Worm (Caenorhabditis elegans): ENCODE results near the gene T28F3.5.

Gene T28F3.5

ce11 chrIV:17268069-17268468 is 26.5 kb upstream of the T28F3.5 start:
- TF ChIP-seq skn-1 (tag; optimal IDR thresholded peaks at IDR 0.05) (peak; percentile 91), snpc-4 (tag; optimal IDR thresholded peaks at IDR 0.05) (no peak)

- TF ChIP-seq ztf-11 (tag; optimal IDR thresholded peaks at IDR 0.05): no peak
- TF ChIP-seq blmp-1 (tag; optimal IDR thresholded peaks at IDR 0.05): peak; percentile 56
- TF ChIP-seq sptf-1 (tag; optimal IDR thresholded peaks at IDR 0.05): no peak
- TF ChIP-seq rnt-1 (tag; optimal IDR thresholded peaks at IDR 0.05): peak; percentile 37
- TF ChIP-seq sox-4 (tag; optimal IDR thresholded peaks at IDR 0.05): no peak
- TF ChIP-seq nhr-90 (tag; optimal IDR thresholded peaks at IDR 0.05; ENCODE audit: poor library complexity): peak; percentile 21
- peak; percentile 46 for TF ChIP-seq swsn-7 (tag; optimal IDR thresholded peaks at IDR 0.05)
- TF ChIP-seq lsy-2 (tag; optimal IDR thresholded peaks at IDR 0.05): peak in 1 of 2 experiments; percentile 64
- no peak for TF ChIP-seq ama-1 (optimal IDR thresholded peaks at IDR 0.05)
- TF ChIP-seq nhr-11 (tag; optimal IDR thresholded peaks at IDR 0.05): no peak
- no peak for TF ChIP-seq nhr-85 (tag)
- TF ChIP-seq vab-15 (tag; optimal IDR thresholded peaks at IDR 0.05): no peak
- TF ChIP-seq fkh-4 (tag; optimal IDR thresholded peaks at IDR 0.05; ENCODE audit: borderline replicate concordance): no peak
- TF ChIP-seq Y116A8C.19 (tag; optimal IDR thresholded peaks at IDR 0.05; ENCODE audit: borderline replicate concordance): no peak
- no peak for TF ChIP-seq sup-37 (GFP tag; optimal IDR thresholded peaks at IDR 0.05)
- no peak for TF ChIP-seq ets-5 (GFP tag; IDR thresholded peaks at IDR 0.05)
- no peak for TF ChIP-seq lin-13 (GFP tag; optimal IDR thresholded peaks at IDR 0.05)
- no peak for TF ChIP-seq C16A3.4 (tag; optimal IDR thresholded peaks at IDR 0.05)
- TF ChIP-seq tbx-2 (tag; optimal IDR thresholded peaks at IDR 0.05): peak; percentile 10
- no peak for TF ChIP-seq hlh-4 (tag; optimal IDR thresholded peaks at IDR 0.05)
- no peak for TF ChIP-seq unc-130 (tag; optimal IDR thresholded peaks at IDR 0.05)
- TF ChIP-seq lin-35 (GFP tag; optimal IDR thresholded peaks at IDR 0.05): peak; percentile 32 to 39
- no peak for TF ChIP-seq hpl-2 (GFP tag; optimal IDR thresholded peaks at IDR 0.05)
- TF ChIP-seq ceh-63 (GFP tag; optimal IDR thresholded peaks at IDR 0.05): no peak
- TF ChIP-seq fkh-10 (GFP tag; optimal IDR thresholded peaks at IDR 0.05): no peak
- no peak for TF ChIP-seq aly-2 (tag; optimal IDR thresholded peaks at IDR 0.05)
- no peak for TF ChIP-seq grh-1 (GFP tag; IDR thresholded peaks at IDR 0.05)
- TF ChIP-seq hlh-17 (GFP tag; optimal IDR thresholded peaks at IDR 0.05; ENCODE audit: borderline replicate concordance): no peak
- TF ChIP-seq egl-13 (tag; optimal IDR thresholded peaks at IDR 0.05): no peak
- TF ChIP-seq ceh-90 (tag; optimal IDR thresholded peaks at IDR 0.05): no peak
- no peak for TF ChIP-seq nhr-19 (GFP tag; conservative IDR thresholded peaks at IDR 0.05)
- TF ChIP-seq xbp-1 (tag; optimal IDR thresholded peaks at IDR 0.05): peak; percentile 10
- no peak for TF ChIP-seq lin-39 (tag; optimal IDR thresholded peaks at IDR 0.05)
- peak; percentile 64 for TF ChIP-seq snu-23 (GFP tag; optimal IDR thresholded peaks at IDR 0.05)
- no peak for TF ChIP-seq pqm-1 (tag; optimal IDR thresholded peaks at IDR 0.05)
- TF ChIP-seq tlp-1 (tag; optimal IDR thresholded peaks at IDR 0.05): no peak
- TF ChIP-seq nhr-12 (tag; optimal IDR thresholded peaks at IDR 0.05): no peak
- TF ChIP-seq zag-1 (tag; optimal IDR thresholded peaks at IDR 0.05): no peak
- no peak for TF ChIP-seq pax-3 (tag; optimal IDR thresholded peaks at IDR 0.05)
- no peak for TF ChIP-seq elt-3 (tag; optimal IDR thresholded peaks at IDR 0.05)
- TF ChIP-seq isw-1 (GFP tag; IDR thresholded peaks at IDR 0.05): no peak
- TF ChIP-seq skn-1 (tag; optimal IDR thresholded peaks at IDR 0.05): peak; percentile 63
- TF ChIP-seq irx-1 (tag; optimal IDR thresholded peaks at IDR 0.05): no peak
- no peak for TF ChIP-seq ceh-88 (GFP tag; IDR thresholded peaks at IDR 0.05)
- no peak for TF ChIP-seq elt-2 (tag; optimal IDR thresholded peaks at IDR 0.05)
- TF ChIP-seq ces-1 (GFP tag; optimal IDR thresholded peaks at IDR 0.05): no peak
- TF ChIP-seq pag-3 (tag; optimal IDR thresholded peaks at IDR 0.05; ENCODE audit: borderline replicate concordance, insufficient read depth): no peak
- peak; percentile 38 for TF ChIP-seq nhr-47 (tag; optimal IDR thresholded peaks at IDR 0.05)
- no peak for TF ChIP-seq nhr-237 (tag; optimal IDR thresholded peaks at IDR 0.05)
- no peak for TF ChIP-seq unc-30 (tag; optimal IDR thresholded peaks at IDR 0.05)
- TF ChIP-seq alr-1 (tag; optimal IDR thresholded peaks at IDR 0.05; ENCODE audit: borderline replicate concordance): no peak
Measured at ce11 chrIV:17268628-17269027, 26.0 kb upstream of the T28F3.5 start.
